In genomic region chr3L:12806290-12806743, dm6 we compare ENCODE assay signal across 1 fruit fly cellular context.
TF ChIP-seq lines count a peak whose summit lies in the region.

No protein-coding gene starts in this region.

TF ChIP-seq in whole organism, embryonic, 481 proteins besides CTCF, POLR2A, EP300 and RAD21 (continued from another document):
- TF ChIP-seq CG18619 (GFP tag; optimal IDR thresholded peaks at IDR 0.05; lab: Kevin White, UChicago) (peak; percentile 38), gfzf (GFP tag; optimal IDR thresholded peaks at IDR 0.05; lab: Kevin White, UChicago) (no peak), CG11398 (GFP tag; optimal IDR thresholded peaks at IDR 0.05; lab: Kevin White, UChicago) (no peak), CG17328 (GFP tag; IDR thresholded peaks at IDR 0.05; lab: Robert Waterston, UW) (0 out of 2 replicates have a peak, but pooled peaks have one; percentile 52), ken (GFP tag; IDR thresholded peaks at IDR 0.05; lab: Robert Waterston, UW) (no peak), CG8944 (GFP tag; optimal IDR thresholded peaks at IDR 0.05; lab: Kevin White, UChicago) (no peak), NFAT (GFP tag; IDR thresholded peaks at IDR 0.05; lab: Robert Waterston, UW) (no peak), Taf1 (GFP tag; IDR thresholded peaks at IDR 0.05; lab: Robert Waterston, UW) (no peak), Drgx (GFP tag; IDR thresholded peaks at IDR 0.05; lab: Robert Waterston, UW) (peak; percentile 66; the same call in 1 of the 2 replicates), nau (GFP tag; optimal IDR thresholded peaks at IDR 0.05; lab: Kevin White, UChicago) (no peak), Six4 (GFP tag; optimal IDR thresholded peaks at IDR 0.05; lab: Kevin White, UChicago) (peak; percentile 65), CHES-1-like (GFP tag; optimal IDR thresholded peaks at IDR 0.05; lab: Kevin White, UChicago) (no peak), odd (GFP tag; optimal IDR thresholded peaks at IDR 0.05; lab: Kevin White, UChicago) (peak; percentile 60), CG7987 (GFP tag; optimal IDR thresholded peaks at IDR 0.05; lab: Kevin White, UChicago) (peak; percentile 4), bbx (GFP tag; IDR thresholded peaks at IDR 0.05; lab: Robert Waterston, UW; ENCODE audit: partially characterized antibody) (no peak), oc (tag; optimal IDR thresholded peaks at IDR 0.05; lab: Kevin White, UChicago) (peak; percentile 64), BtbVII (GFP tag; optimal IDR thresholded peaks at IDR 0.05; lab: Kevin White, UChicago) (peak; percentile 69), Eip74EF (GFP tag; optimal IDR thresholded peaks at IDR 0.05; lab: Kevin White, UChicago) (peak in 1 of 2 experiments; percentile 40), ap (GFP tag; IDR thresholded peaks at IDR 0.05; lab: Robert Waterston, UW) (no peak), nerfin-2 (GFP tag; IDR thresholded peaks at IDR 0.05; lab: Robert Waterston, UW; ENCODE audit: partially characterized antibody) (no peak)
